Worm (Caenorhabditis elegans) whole organism, young adult: ENCODE results near the gene dnj-11.

Experiments
- F57A8.1 ChIP-seq: fragments of 200-800 bp; sonication (Bioruptor generic); optimal IDR thresholded peaks from 2 replicates; lab custom pipeline; 2018; ENCODE audit warnings: mild to moderate bottlenecking, missing genetic modification characterization, moderate library complexity, missing compliant biosample characterization
- T07F8.4 ChIP-seq: sonication (generic microtip); optimal IDR thresholded peaks from 2 replicates; lab custom pipeline; 2016; ENCODE audit warnings: mild to moderate bottlenecking, missing genetic modification characterization, moderate library complexity, missing compliant biosample characterization
- Y53F4B.3 ChIP-seq: fragments of 200-800 bp; sonication (Bioruptor generic); IDR thresholded peaks from 2 replicates; pipeline ENCODE4 v1.3.6; 2022; ENCODE audit warnings: missing genetic modification reagents, missing genetic modification characterization, missing compliant biosample characterization
- die-1 ChIP-seq: sonication (generic microtip); optimal IDR thresholded peaks from 2 replicates; lab custom pipeline; 2016; ENCODE audit warnings: missing genotype, mild to moderate bottlenecking, missing genetic modification characterization, missing compliant biosample characterization
- dpl-1 ChIP-seq: fragments of 150-350 bp; optimal IDR thresholded peaks from 2 replicates; lab custom pipeline; 2014; ENCODE audit warnings: missing biosample characterization, missing genetic modification reagents, missing genetic modification characterization
- let-607 ChIP-seq, 2 experiments: fragments of 200-800 bp in 1 of 2; sonication (Bioruptor generic) in 1 of 2; sonication (generic microtip) in 1 of 2; optimal IDR thresholded peaks; 2 replicates each; lab custom pipeline; 2016 to 2018; ENCODE audit warnings: mild to moderate bottlenecking in 2 of 2, missing compliant biosample characterization in 2 of 2, missing genetic modification characterization in 2 of 2, moderate library complexity in 2 of 2, missing genotype in 1 of 2
- mcd-1 ChIP-seq: fragments of 200-800 bp; sonication (Bioruptor generic); IDR thresholded peaks from 2 replicates; pipeline ENCODE4 v1.3.6; 2022; ENCODE audit warnings: missing genetic modification reagents, missing genetic modification characterization, missing compliant biosample characterization
- nhr-120 ChIP-seq: fragments of 200-800 bp; sonication (Bioruptor generic); IDR thresholded peaks from 2 replicates; pipeline ENCODE4 v1.3.6; 2022; ENCODE audit warnings: missing genetic modification characterization, missing compliant biosample characterization

- TF ChIP-seq let-607 (tag; optimal IDR thresholded peaks at IDR 0.05; lab: Kevin White, UChicago) (no peak), nhr-120 (GFP tag; lab: Robert Waterston, UW) (no peak), dpl-1 (GFP tag; lab: Kevin White, UChicago) (no peak), mcd-1 (GFP tag; lab: Robert Waterston, UW) (no peak), die-1 (tag; lab: Kevin White, UChicago) (no peak), F57A8.1 (GFP tag; lab: Kevin White, UChicago) (no peak), T07F8.4 (tag; lab: Kevin White, UChicago) (no peak), Y53F4B.3 (no peak)
These were observed 32.9 kb downstream of the dnj-11 start for ce11 chrIV:6618607-6619006.
